Worm (Caenorhabditis elegans): Measurements from ENCODE around the gene C35B1.9.

- TF ChIP-seq ceh-83 (GFP tag; optimal IDR thresholded peaks at IDR 0.05) (no peak), flh-1 (GFP tag; optimal IDR thresholded peaks at IDR 0.05) (no peak)
These were observed 39.5 kb upstream of the C35B1.9 start, which contains the start of gene F49F1.5 for ce11 chrIV:4120263-4120662.
